Fruit fly (Drosophila melanogaster) whole organism, embryonic: ENCODE measurements around the gene CG5510.
A peak's percentile ranks its signal among the peaks of the same experiment; 100 is the strongest.

Experiments used
- Adf1 ChIP-seq: fragments of 200-800 bp; sonication (Bioruptor generic); IDR thresholded peaks from 2 replicates; pipeline ENCODE4 v1.3.6; 2022; ENCODE audit warnings: missing biosample characterization, missing genetic modification characterization
- Antp ChIP-seq: fragments of 200-800 bp; sonication (Bioruptor generic); optimal IDR thresholded peaks from 3 replicates; lab custom pipeline; 2016; ENCODE audit warnings: missing biosample characterization, missing genetic modification characterization
- CG10979 ChIP-seq: fragments of 200-800 bp; sonication (Bioruptor generic); optimal IDR thresholded peaks from 2 replicates; lab custom pipeline; 2018; ENCODE audit warnings: missing biosample characterization, mild to moderate bottlenecking, missing genetic modification characterization, moderate library complexity
- CG11247 ChIP-seq: fragments of 200-800 bp; sonication (Bioruptor generic); IDR thresholded peaks from 2 replicates; pipeline ENCODE4 v1.3.6; 2022; ENCODE audit warnings: missing biosample characterization, missing genetic modification characterization
- CG11504 ChIP-seq: fragments of 200-800 bp; sonication (Bioruptor generic); optimal IDR thresholded peaks from 3 replicates; lab custom pipeline; 2019; ENCODE audit warnings: missing biosample characterization, mild to moderate bottlenecking, missing genetic modification characterization, moderate library complexity
- CG13287 ChIP-seq: fragments of 200-800 bp; sonication (Bioruptor generic); IDR thresholded peaks from 2 replicates; pipeline ENCODE4 v1.3.6; 2022; ENCODE audit warnings: missing biosample characterization, missing genetic modification characterization; ENCODE audit not compliant: partially characterized antibody
- CG17361 ChIP-seq: fragments of 200-800 bp; sonication (Bioruptor generic); IDR thresholded peaks from 3 replicates; pipeline ENCODE4 v1.3.6; 2022; ENCODE audit warnings: missing biosample characterization, missing genetic modification characterization
- CG17829 ChIP-seq: fragments of 200-800 bp; optimal IDR thresholded peaks from 2 replicates; lab custom pipeline; 2019; ENCODE audit warnings: missing biosample characterization, mild to moderate bottlenecking, missing genetic modification characterization, moderate library complexity
- CG2875 ChIP-seq: fragments of 200-800 bp; sonication (Bioruptor generic); optimal IDR thresholded peaks from 2 replicates; lab custom pipeline; 2017; ENCODE audit warnings: missing biosample characterization, mild to moderate bottlenecking, missing genetic modification characterization, missing genetic modification reagents
- CG2889 ChIP-seq: fragments of 200-800 bp; sonication (Bioruptor generic); IDR thresholded peaks from 3 replicates; pipeline ENCODE4 v1.3.6; 2022; ENCODE audit warnings: missing biosample characterization, missing genetic modification characterization
- CG3065 ChIP-seq: fragments of 200-800 bp; sonication (Bioruptor generic); optimal IDR thresholded peaks from 2 replicates; lab custom pipeline; 2016; ENCODE audit warnings: missing biosample characterization, missing genetic modification characterization
- CG4404 ChIP-seq: fragments of 200-800 bp; sonication (Bioruptor generic); IDR thresholded peaks from 2 replicates; pipeline ENCODE4 v1.3.6; 2022; ENCODE audit warnings: missing biosample characterization, missing genetic modification characterization
- CG6813 ChIP-seq: fragments of 200-800 bp; sonication (Bioruptor generic); optimal IDR thresholded peaks from 2 replicates; lab custom pipeline; 2017; ENCODE audit warnings: missing biosample characterization, missing genetic modification characterization, mild to moderate bottlenecking, moderate library complexity, missing genetic modification reagents
- CG7357 ChIP-seq: fragments of 200-800 bp; sonication (Bioruptor generic); IDR thresholded peaks from 3 replicates; pipeline ENCODE4 v1.3.6; 2022; ENCODE audit warnings: missing biosample characterization, missing genetic modification characterization
- CG8089 ChIP-seq: fragments of 200-800 bp; sonication (Bioruptor generic); optimal IDR thresholded peaks from 3 replicates; lab custom pipeline; 2016; ENCODE audit warnings: missing biosample characterization, missing genetic modification characterization
- CG8478 ChIP-seq: fragments of >200 bp; optimal IDR thresholded peaks from 2 replicates; lab custom pipeline; 2018
- CG8765 ChIP-seq: fragments of 200-800 bp; sonication (Bioruptor generic); IDR thresholded peaks from 2 replicates; pipeline ENCODE4 v1.3.6; 2022; ENCODE audit warnings: missing biosample characterization, missing genetic modification characterization
- CG9727 ChIP-seq: fragments of 200-800 bp; sonication (Bioruptor generic); optimal IDR thresholded peaks from 3 replicates; lab custom pipeline; 2017; ENCODE audit warnings: missing biosample characterization, mild to moderate bottlenecking, missing genetic modification characterization
- Dek ChIP-seq: fragments of 200-800 bp; sonication (Bioruptor generic); optimal IDR thresholded peaks from 3 replicates; lab custom pipeline; 2019; ENCODE audit warnings: missing biosample characterization, mild to moderate bottlenecking, missing genetic modification characterization, moderate library complexity
- Dp ChIP-seq: fragments of 200-800 bp; sonication (Bioruptor generic); optimal IDR thresholded peaks from 2 replicates; lab custom pipeline; 2018; ENCODE audit warnings: missing biosample characterization, mild to moderate bottlenecking, missing genetic modification characterization, moderate library complexity
- ERR ChIP-seq: fragments of 200-800 bp; sonication (Bioruptor generic); optimal IDR thresholded peaks from 2 replicates; lab custom pipeline; 2016; ENCODE audit warnings: missing biosample characterization, missing genetic modification characterization
- Ets97D ChIP-seq: fragments of 200-800 bp; sonication (Bioruptor generic); optimal IDR thresholded peaks from 3 replicates; lab custom pipeline; 2016; ENCODE audit warnings: missing biosample characterization, missing genetic modification characterization
- Gsc ChIP-seq: fragments of 200-800 bp; sonication (Bioruptor generic); IDR thresholded peaks from 2 replicates; pipeline ENCODE4 v1.3.6; 2022; ENCODE audit warnings: missing biosample characterization, missing genetic modification characterization
- HLHmδ ChIP-seq: fragments of 200-800 bp; sonication (Bioruptor generic); optimal IDR thresholded peaks from 2 replicates; lab custom pipeline; 2018; ENCODE audit warnings: missing biosample characterization, mild to moderate bottlenecking, missing genetic modification characterization, moderate library complexity
- Lhr ChIP-seq: fragments of 200-800 bp; sonication (Bioruptor generic); optimal IDR thresholded peaks from 3 replicates; lab custom pipeline; 2017; ENCODE audit warnings: mild to moderate bottlenecking, missing biosample characterization, missing genetic modification reagents, missing genetic modification characterization
- Mad ChIP-seq: fragments of 200-800 bp; sonication (Bioruptor generic); optimal IDR thresholded peaks from 2 replicates; lab custom pipeline; 2016; ENCODE audit warnings: missing biosample characterization, missing genetic modification characterization
- NFAT ChIP-seq: fragments of 200-800 bp; sonication (Bioruptor generic); IDR thresholded peaks from 2 replicates; pipeline ENCODE4 v1.3.6; 2022; ENCODE audit warnings: missing biosample characterization, missing genetic modification characterization
- Rx ChIP-seq: fragments of 200-800 bp; sonication (Bioruptor generic); IDR thresholded peaks from 2 replicates; pipeline ENCODE4 v1.3.6; 2022; ENCODE audit warnings: missing biosample characterization, missing genetic modification characterization
- btn ChIP-seq: fragments of 200-800 bp; sonication (Bioruptor generic); optimal IDR thresholded peaks from 2 replicates; lab custom pipeline; 2016; ENCODE audit warnings: missing biosample characterization, missing genetic modification characterization
- crc ChIP-seq: fragments of 200-800 bp; sonication (Bioruptor generic); optimal IDR thresholded peaks from 2 replicates; lab custom pipeline; 2016; ENCODE audit warnings: missing biosample characterization, missing genetic modification characterization
- dpn ChIP-seq, 2 experiments: fragments of 200-800 bp; sonication (Bioruptor generic); optimal IDR thresholded peaks; 3 replicates each; lab custom pipeline; 2016; ENCODE audit warnings: missing biosample characterization in 2 of 2, missing genetic modification characterization in 2 of 2
- ewg ChIP-seq: fragments of 200-800 bp; sonication (Bioruptor generic); optimal IDR thresholded peaks from 3 replicates; lab custom pipeline; 2017; ENCODE audit warnings: mild to moderate bottlenecking, missing biosample characterization, missing genetic modification reagents, missing genetic modification characterization
- fd64A ChIP-seq: fragments of 200-800 bp; sonication (Bioruptor generic); optimal IDR thresholded peaks from 3 replicates; lab custom pipeline; 2018; ENCODE audit warnings: missing biosample characterization, mild to moderate bottlenecking, missing genetic modification characterization
- gcm2 ChIP-seq: fragments of 200-800 bp; sonication (Bioruptor generic); optimal IDR thresholded peaks from 2 replicates; lab custom pipeline; 2016; ENCODE audit warnings: missing biosample characterization, missing genetic modification characterization
- gem ChIP-seq: fragments of 200-800 bp; sonication (Bioruptor generic); optimal IDR thresholded peaks from 2 replicates; lab custom pipeline; 2019; ENCODE audit warnings: missing biosample characterization, mild to moderate bottlenecking, missing genetic modification characterization, moderate library complexity
- gsb ChIP-seq: fragments of 200-800 bp; sonication (Bioruptor generic); IDR thresholded peaks from 2 replicates; pipeline ENCODE4 v1.3.6; 2022; ENCODE audit warnings: missing biosample characterization, missing genetic modification characterization
- ham ChIP-seq: fragments of 200-800 bp; sonication (Bioruptor generic); IDR thresholded peaks from 2 replicates; pipeline ENCODE4 v1.3.6; 2022; ENCODE audit warnings: missing biosample characterization, missing genetic modification characterization
- inv ChIP-seq: fragments of 200-800 bp; sonication (Bioruptor generic); IDR thresholded peaks from 2 replicates; pipeline ENCODE4 v1.3.6; 2022; ENCODE audit warnings: missing biosample characterization, missing genetic modification characterization; ENCODE audit not compliant: partially characterized antibody
- kah ChIP-seq: fragments of 200-800 bp; sonication (Bioruptor generic); optimal IDR thresholded peaks from 2 replicates; lab custom pipeline; 2018; ENCODE audit warnings: missing biosample characterization, mild to moderate bottlenecking, missing genetic modification characterization
- lab ChIP-seq: fragments of 200-800 bp; sonication (Bioruptor generic); optimal IDR thresholded peaks from 3 replicates; lab custom pipeline; 2017; ENCODE audit warnings: missing biosample characterization, missing genetic modification characterization, mild to moderate bottlenecking, moderate library complexity, missing genetic modification reagents
- luna ChIP-seq: fragments of 200-800 bp; sonication (Bioruptor generic); optimal IDR thresholded peaks from 2 replicates; lab custom pipeline; 2016; ENCODE audit warnings: missing biosample characterization, missing genetic modification characterization
- nmo ChIP-seq: fragments of 200-800 bp; sonication (Bioruptor generic); optimal IDR thresholded peaks from 2 replicates; lab custom pipeline; 2018; ENCODE audit warnings: missing biosample characterization, mild to moderate bottlenecking, missing genetic modification characterization, moderate library complexity
- org-1 ChIP-seq: fragments of 200-800 bp; sonication (Bioruptor generic); optimal IDR thresholded peaks from 2 replicates; lab custom pipeline; 2017; ENCODE audit warnings: missing biosample characterization, missing genetic modification characterization
- sc ChIP-seq, 3 experiments: fragments of >200 bp in 2 of 3; fragments of 200-800 bp in 1 of 3; sonication (Bioruptor generic) in 1 of 3; optimal IDR thresholded peaks; 2 replicates in 2 of 3; 3 replicates in 1 of 3; lab custom pipeline; 2017; ENCODE audit warnings: mild to moderate bottlenecking in 1 of 3, missing biosample characterization in 1 of 3, missing genetic modification characterization in 1 of 3, missing genetic modification reagents in 1 of 3
- tna ChIP-seq: fragments of 200-800 bp; sonication (Bioruptor generic); IDR thresholded peaks from 2 replicates; pipeline ENCODE4 v1.3.6; 2022; ENCODE audit warnings: missing biosample characterization, missing genetic modification characterization; ENCODE audit not compliant: partially characterized antibody
- vnd ChIP-seq: fragments of 200-800 bp; sonication (Bioruptor generic); IDR thresholded peaks from 3 replicates; pipeline ENCODE4 v1.3.6; 2022; ENCODE audit warnings: missing biosample characterization, missing genetic modification characterization; ENCODE audit not compliant: partially characterized antibody
- wek ChIP-seq: fragments of 200-800 bp; sonication (Bioruptor generic); optimal IDR thresholded peaks from 3 replicates; lab custom pipeline; 2018; ENCODE audit warnings: missing biosample characterization, mild to moderate bottlenecking, missing genetic modification characterization, moderate library complexity
- wor ChIP-seq: fragments of 200-800 bp; sonication (Bioruptor generic); IDR thresholded peaks from 2 replicates; pipeline ENCODE4 v1.3.6; 2022; ENCODE audit warnings: missing biosample characterization, missing genetic modification characterization

Gene CG5510

dm6 chr3R:24151924-24152809 lies 17.2 kb downstream of the CG5510 start, which contains the start of the genes p38a and CG6178 (continued):
- TF ChIP-seq vnd (GFP tag; lab: Robert Waterston, UW) (no peak), sc (optimal IDR thresholded peaks at IDR 0.05; lab: Kevin White, UChicago) (no peak), sc (GFP tag; optimal IDR thresholded peaks at IDR 0.05; lab: Kevin White, UChicago) (peak; percentile 94), btn (GFP tag; lab: Kevin White, UChicago) (no peak), CG11504 (peak; percentile 98), NFAT (GFP tag; lab: Robert Waterston, UW) (peak; percentile 95), luna (no peak), crc (GFP tag; lab: Kevin White, UChicago) (no peak), ham (GFP tag; lab: Robert Waterston, UW) (peak; percentile 90), ewg (peak; percentile 92), CG4404 (GFP tag; lab: Robert Waterston, UW) (peak; percentile 88), dpn (GFP tag; optimal IDR thresholded peaks at IDR 0.05; lab: Kevin White, UChicago) (peak; percentile 51 to 94), tna (GFP tag; lab: Robert Waterston, UW) (no peak), Adf1 (peak; percentile 81), ERR (no peak), CG8478 (lab: Kevin White, UChicago) (no peak), HLHmδ (GFP tag; lab: Kevin White, UChicago) (no peak), Dp (GFP tag; lab: Kevin White, UChicago) (peak; percentile 59), wor (GFP tag; lab: Robert Waterston, UW) (peak; percentile 96), CG7357 (GFP tag; lab: Robert Waterston, UW) (peak; percentile 94), CG8089 (GFP tag; lab: Kevin White, UChicago) (no peak), CG2889 (GFP tag; lab: Robert Waterston, UW) (peak; percentile 94), Rx (GFP tag; lab: Robert Waterston, UW) (peak; percentile 88), Dek (tag; lab: Kevin White, UChicago) (peak; percentile 98), org-1 (GFP tag; lab: Kevin White, UChicago) (peak; percentile 92), lab (GFP tag; lab: Kevin White, UChicago) (peak; percentile 98), wek (peak; percentile 56), CG2875 (GFP tag; lab: Kevin White, UChicago) (peak; percentile 89), Ets97D (GFP tag; lab: Kevin White, UChicago) (peak; percentile 50), Antp (peak; percentile 51), Lhr (GFP tag; lab: Kevin White, UChicago) (peak; percentile 46), Mad (GFP tag; lab: Kevin White, UChicago) (peak; percentile 73), gem (peak; percentile 99), CG8765 (peak; percentile 78), fd64A (GFP tag; lab: Kevin White, UChicago) (peak; percentile 55), CG10979 (tag; lab: Kevin White, UChicago) (peak; percentile 97), inv (no peak), CG6813 (GFP tag; lab: Kevin White, UChicago) (peak; percentile 94), gsb (GFP tag; lab: Robert Waterston, UW) (peak; percentile 93), CG9727 (GFP tag; lab: Kevin White, UChicago) (peak; percentile 98), CG17361 (peak; percentile 100), nmo (GFP tag; lab: Kevin White, UChicago) (peak; percentile 99), CG11247 (GFP tag; lab: Robert Waterston, UW) (peak; percentile 95), CG3065 (GFP tag; lab: Kevin White, UChicago) (peak; percentile 77), gcm2 (no peak), CG17829 (tag; lab: Kevin White, UChicago) (peak; percentile 98), CG13287 (GFP tag; lab: Robert Waterston, UW) (no peak), kah (GFP tag; lab: Kevin White, UChicago) (peak; percentile 92), Gsc (GFP tag; lab: Robert Waterston, UW) (no peak; the same call in 1 of the 2 replicates)
